Fruit fly (Drosophila melanogaster) S2 (cell line): ENCODE data around the gene CG11131.

Experiments
- CG8478 ChIP-seq: fragments of >200 bp; optimal IDR thresholded peaks from 2 replicates; lab custom pipeline; 2018
- CTCF ChIP-seq, 2 experiments: fragments of >200 bp; optimal IDR thresholded peaks; 2 replicates each; lab custom pipeline; 2018

DNA sequence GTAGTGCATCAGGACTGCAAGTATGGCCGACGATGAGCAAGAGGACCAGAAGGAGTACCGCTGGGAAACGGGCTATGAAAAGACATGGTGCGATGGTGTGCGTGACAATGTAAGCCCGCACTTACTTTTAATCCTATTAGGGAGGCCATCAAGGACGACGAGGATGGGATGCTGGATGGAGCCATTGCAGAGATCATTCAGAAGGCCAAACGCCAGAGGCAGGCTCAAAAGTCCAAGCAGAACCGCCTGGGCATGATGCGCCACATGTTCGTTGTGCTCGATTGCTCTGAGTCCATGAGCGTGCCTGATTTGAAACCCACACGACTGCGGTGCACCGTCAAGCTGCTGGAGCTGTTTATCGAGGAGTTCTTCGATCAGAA, 19.2 kb upstream of the CG11131 start:
- TF ChIP-seq CG8478: no peak
- no peak for TF ChIP-seq CTCF (optimal IDR thresholded peaks at IDR 0.05; lab: Kevin White, UChicago)
